Worm (Caenorhabditis elegans) whole organism, L1 larva: ENCODE measurements around the gene mxl-1.

Experiments
- alr-1 ChIP-seq: fragments of 200-800 bp; sonication (Bioruptor generic); optimal IDR thresholded peaks from 2 replicates; lab custom pipeline; 2018; ENCODE audit warnings: borderline replicate concordance, mild to moderate bottlenecking, missing genetic modification characterization, missing compliant biosample characterization
- ceh-88 ChIP-seq: fragments of 200-800 bp; sonication (Bioruptor generic); IDR thresholded peaks from 2 replicates; pipeline ENCODE4 v1.3.6; 2022; ENCODE audit warnings: missing genetic modification characterization, missing compliant biosample characterization
- ceh-90 ChIP-seq: sonication (generic microtip); optimal IDR thresholded peaks from 2 replicates; lab custom pipeline; 2016; ENCODE audit warnings: missing genetic modification characterization, missing compliant biosample characterization
- egl-27 ChIP-seq, 2 experiments: fragments of 150-350 bp in 1 of 2; sonication (generic microtip); optimal IDR thresholded peaks; 3 replicates each; lab custom pipeline; 2017 to 2018; ENCODE audit warnings: missing biosample characterization in 2 of 2, missing genetic modification characterization in 2 of 2, missing genetic modification reagents in 2 of 2
- fkh-4 ChIP-seq: sonication (generic microtip); optimal IDR thresholded peaks from 2 replicates; lab custom pipeline; 2016; ENCODE audit warnings: missing compliant biosample characterization, missing genetic modification characterization, borderline replicate concordance
- lin-14 ChIP-seq: fragments of 200-800 bp; sonication (Bioruptor generic); optimal IDR thresholded peaks from 2 replicates; lab custom pipeline; 2018; ENCODE audit warnings: mild to moderate bottlenecking, missing genetic modification characterization, moderate library complexity, missing compliant biosample characterization
- lin-15B ChIP-seq: fragments of 150-350 bp; sonication (generic microtip); optimal IDR thresholded peaks from 3 replicates; lab custom pipeline; 2014; ENCODE audit warnings: missing biosample characterization, missing genetic modification characterization
- lin-39 ChIP-seq: fragments of 150-350 bp; optimal IDR thresholded peaks from 2 replicates; lab custom pipeline; 2014; ENCODE audit warnings: missing biosample characterization, missing genetic modification reagents, missing genetic modification characterization
- mep-1 ChIP-seq: fragments of 150-350 bp; optimal IDR thresholded peaks from 2 replicates; lab custom pipeline; 2014; ENCODE audit warnings: missing biosample characterization, missing genetic modification characterization
- rnt-1 ChIP-seq: sonication (generic microtip); optimal IDR thresholded peaks from 2 replicates; lab custom pipeline; 2016; ENCODE audit warnings: mild to moderate bottlenecking, missing genetic modification characterization, moderate library complexity, missing compliant biosample characterization
- snpc-4 ChIP-seq: fragments of 150-350 bp; optimal IDR thresholded peaks from 2 replicates; lab custom pipeline; 2014; ENCODE audit warnings: missing biosample characterization, missing genetic modification characterization
- tbx-2 ChIP-seq: sonication (generic microtip); optimal IDR thresholded peaks from 2 replicates; lab custom pipeline; 2016; ENCODE audit warnings: missing genetic modification characterization, missing compliant biosample characterization
- unc-98 ChIP-seq: fragments of 200-800 bp; sonication (Bioruptor generic); IDR thresholded peaks from 2 replicates; pipeline ENCODE4 v1.3.6; 2022; ENCODE audit warnings: missing genetic modification characterization, missing compliant biosample characterization

mxl-1 gene

DNA sequence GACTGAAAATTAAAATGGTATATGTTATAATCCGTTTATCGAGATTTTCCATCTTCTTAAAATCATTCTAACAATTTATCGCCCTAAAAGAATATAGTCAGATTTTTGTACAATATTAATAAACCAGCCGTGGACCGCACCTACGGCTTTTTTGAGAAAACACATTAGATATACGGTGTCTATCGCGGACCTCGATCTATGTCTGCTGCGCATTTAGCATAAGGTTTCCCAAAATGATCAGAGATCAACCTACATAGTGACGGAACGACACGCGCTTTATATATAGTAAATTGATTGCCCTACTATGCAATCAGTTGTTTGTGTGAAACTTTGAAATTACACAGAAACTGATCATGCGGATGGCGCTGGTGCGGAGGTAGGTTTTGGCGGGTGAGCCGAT lies 48.0 kb downstream of the mxl-1 start:
- TF ChIP-seq ceh-88 = no peak
- no peak for TF ChIP-seq lin-15B (tag; lab: Kevin White, UChicago)
- TF ChIP-seq rnt-1 = no peak
- TF ChIP-seq alr-1 (tag; lab: Kevin White, UChicago) = no peak
- no peak for TF ChIP-seq lin-14 (GFP tag; lab: Kevin White, UChicago)
- no peak for TF ChIP-seq ceh-90 (tag; lab: Kevin White, UChicago)
- no peak for TF ChIP-seq unc-98 (GFP tag; lab: Robert Waterston, UW)
- no peak for TF ChIP-seq lin-39 (tag; lab: Kevin White, UChicago)
- TF ChIP-seq mep-1 = no peak
- no peak for TF ChIP-seq egl-27 (tag; optimal IDR thresholded peaks at IDR 0.05; lab: Kevin White, UChicago)
- no peak for TF ChIP-seq fkh-4
- no peak for TF ChIP-seq snpc-4

DNA sequence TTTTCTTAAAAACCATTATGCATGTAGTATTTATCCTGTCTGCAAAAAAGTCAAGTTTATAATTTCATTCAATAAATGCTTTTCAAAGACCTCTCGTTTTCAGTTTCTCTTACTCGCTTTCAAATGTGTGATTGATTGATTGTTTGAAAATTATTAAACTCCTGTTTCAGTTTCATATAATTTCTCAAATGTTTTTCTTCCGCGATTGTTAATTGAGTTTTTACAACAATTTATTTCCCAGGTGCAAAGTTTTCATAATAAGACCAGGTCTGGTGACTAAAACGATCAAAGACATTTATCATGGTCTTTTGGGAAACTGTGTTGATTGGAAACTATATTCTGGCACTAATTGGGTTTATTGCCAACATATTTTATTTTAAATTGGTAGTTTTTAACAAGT lies 49.8 kb downstream of the mxl-1 start, which contains the start of gene T03F7.6:
Gene T03F7.6, plus strand, starts transcription at position 301 of the 400 bp plus-strand sequence.
- TF ChIP-seq tbx-2 = no peak
- no peak for TF ChIP-seq lin-15B (tag; lab: Kevin White, UChicago)
